Fruit fly (Drosophila melanogaster) whole organism, embryonic: ENCODE measurements around the gene Ndae1.

Experiments used
- Adf1 ChIP-seq: fragments of 200-800 bp; sonication (Bioruptor generic); IDR thresholded peaks from 2 replicates; pipeline ENCODE4 v1.3.6; 2022; ENCODE audit warnings: missing biosample characterization, missing genetic modification characterization
- Atf6 ChIP-seq: fragments of 200-800 bp; sonication (Bioruptor generic); IDR thresholded peaks from 2 replicates; pipeline ENCODE4 v1.3.6; 2022; ENCODE audit warnings: missing biosample characterization, missing genetic modification characterization
- BEAF-32 ChIP-seq: fragments of 200-800 bp; sonication (Bioruptor generic); optimal IDR thresholded peaks from 3 replicates; lab custom pipeline; 2017; ENCODE audit warnings: missing biosample characterization, missing genetic modification characterization, mild to moderate bottlenecking, moderate library complexity, missing genetic modification reagents
- Blimp-1 ChIP-seq: fragments of 200-800 bp; sonication (Bioruptor generic); optimal IDR thresholded peaks from 3 replicates; lab custom pipeline; 2018; ENCODE audit warnings: missing biosample characterization, missing genetic modification characterization, mild to moderate bottlenecking, moderate library complexity, missing genetic modification reagents
- CG11504 ChIP-seq: fragments of 200-800 bp; sonication (Bioruptor generic); optimal IDR thresholded peaks from 3 replicates; lab custom pipeline; 2019; ENCODE audit warnings: missing biosample characterization, mild to moderate bottlenecking, missing genetic modification characterization, moderate library complexity
- CG12236 ChIP-seq: fragments of 200-800 bp; sonication (Bioruptor generic); optimal IDR thresholded peaks from 2 replicates; lab custom pipeline; 2016; ENCODE audit warnings: missing biosample characterization, missing genetic modification characterization
- CG12659 ChIP-seq: fragments of 200-800 bp; sonication (Bioruptor generic); optimal IDR thresholded peaks from 3 replicates; lab custom pipeline; 2017; ENCODE audit warnings: mild to moderate bottlenecking, missing biosample characterization, missing genetic modification reagents, missing genetic modification characterization
- CG13624 ChIP-seq: fragments of 200-800 bp; sonication (Bioruptor generic); optimal IDR thresholded peaks from 2 replicates; lab custom pipeline; 2016; ENCODE audit warnings: missing biosample characterization, missing genetic modification characterization
- CG16863 ChIP-seq: fragments of 200-800 bp; sonication (Bioruptor generic); optimal IDR thresholded peaks from 3 replicates; lab custom pipeline; 2016; ENCODE audit warnings: missing biosample characterization, missing genetic modification characterization
- CG17361 ChIP-seq: fragments of 200-800 bp; sonication (Bioruptor generic); IDR thresholded peaks from 3 replicates; pipeline ENCODE4 v1.3.6; 2022; ENCODE audit warnings: missing biosample characterization, missing genetic modification characterization
- CG2120 ChIP-seq: fragments of 200-800 bp; sonication (Bioruptor generic); optimal IDR thresholded peaks from 3 replicates; lab custom pipeline; 2016; ENCODE audit warnings: missing biosample characterization, missing genetic modification characterization
- CG2678 ChIP-seq: fragments of 200-800 bp; sonication (Bioruptor generic); optimal IDR thresholded peaks from 3 replicates; lab custom pipeline; 2019; ENCODE audit warnings: missing biosample characterization, mild to moderate bottlenecking, missing genetic modification characterization, moderate library complexity
- CG31388 ChIP-seq: fragments of 200-800 bp; sonication (Bioruptor generic); optimal IDR thresholded peaks from 2 replicates; lab custom pipeline; 2016; ENCODE audit warnings: missing biosample characterization, missing genetic modification characterization
- CG3163 ChIP-seq: fragments of 200-800 bp; sonication (Bioruptor generic); optimal IDR thresholded peaks from 3 replicates; lab custom pipeline; 2016; ENCODE audit warnings: missing biosample characterization, missing genetic modification characterization
- CG32772 ChIP-seq: fragments of 200-800 bp; sonication (Bioruptor generic); IDR thresholded peaks from 2 replicates; pipeline ENCODE4 v1.3.6; 2022; ENCODE audit warnings: missing biosample characterization, missing genetic modification characterization
- CG34224 ChIP-seq: fragments of 200-800 bp; sonication (Bioruptor generic); IDR thresholded peaks from 3 replicates; pipeline ENCODE4 v1.3.6; 2022; ENCODE audit warnings: missing biosample characterization, missing genetic modification characterization; ENCODE audit not compliant: partially characterized antibody
- CG3726 ChIP-seq: fragments of 200-800 bp; sonication (Bioruptor generic); IDR thresholded peaks from 3 replicates; pipeline ENCODE4, ENCODE4 v1.3.6; 2022; ENCODE audit warnings: missing biosample characterization, missing genetic modification characterization
- CG6175 ChIP-seq: fragments of 200-800 bp; sonication (Bioruptor generic); IDR thresholded peaks from 3 replicates; pipeline ENCODE4 v1.3.6; 2022; ENCODE audit warnings: missing biosample characterization, missing genetic modification characterization
- CG9932 ChIP-seq: fragments of 200-800 bp; sonication (Bioruptor generic); IDR thresholded peaks from 2 replicates; pipeline ENCODE4 v1.3.6; 2022; ENCODE audit warnings: missing biosample characterization, missing genetic modification characterization
- Camta ChIP-seq: fragments of 200-800 bp; sonication (Bioruptor generic); optimal IDR thresholded peaks from 2 replicates; lab custom pipeline; 2016; ENCODE audit warnings: missing biosample characterization, missing genetic modification characterization
- D19A ChIP-seq: fragments of 200-800 bp; optimal IDR thresholded peaks from 3 replicates; lab custom pipeline; 2019; ENCODE audit warnings: missing biosample characterization, mild to moderate bottlenecking, missing genetic modification characterization, moderate library complexity
- Deaf1 ChIP-seq: fragments of 200-800 bp; optimal IDR thresholded peaks from 3 replicates; lab custom pipeline; 2019; ENCODE audit warnings: missing biosample characterization, mild to moderate bottlenecking, missing genetic modification characterization, moderate library complexity
- Gug ChIP-seq: fragments of 200-800 bp; sonication (Bioruptor generic); IDR thresholded peaks from 4 replicates; pipeline ENCODE4 v1.3.6; 2022; ENCODE audit warnings: missing biosample characterization, missing genetic modification characterization
- H15 ChIP-seq: fragments of 200-800 bp; sonication (Bioruptor generic); IDR thresholded peaks from 3 replicates; pipeline ENCODE4 v1.3.6; 2022; ENCODE audit warnings: missing biosample characterization, missing genetic modification characterization
- H2.0 ChIP-seq: fragments of 200-800 bp; sonication (Bioruptor generic); IDR thresholded peaks from 2 replicates; pipeline ENCODE4 v1.3.6; 2022; ENCODE audit warnings: missing biosample characterization, missing genetic modification characterization
- NfI ChIP-seq: fragments of 200-800 bp; sonication (Bioruptor generic); optimal IDR thresholded peaks from 3 replicates; lab custom pipeline; 2018; ENCODE audit warnings: missing biosample characterization, mild to moderate bottlenecking, missing genetic modification characterization, moderate library complexity
- Rfx ChIP-seq: fragments of 200-800 bp; sonication (Bioruptor generic); IDR thresholded peaks from 2 replicates; pipeline ENCODE4 v1.3.6; 2022; ENCODE audit warnings: missing biosample characterization, missing genetic modification characterization
- Side ChIP-seq: fragments of 200-800 bp; sonication (Bioruptor generic); optimal IDR thresholded peaks from 2 replicates; lab custom pipeline; 2016; ENCODE audit warnings: missing biosample characterization, missing genetic modification characterization
- Sox102F ChIP-seq: fragments of 200-800 bp; sonication (Bioruptor generic); optimal IDR thresholded peaks from 2 replicates; lab custom pipeline; 2018; ENCODE audit warnings: missing biosample characterization, mild to moderate bottlenecking, missing genetic modification characterization, moderate library complexity
- ci ChIP-seq: fragments of 200-800 bp; sonication (Bioruptor generic); IDR thresholded peaks from 3 replicates; pipeline ENCODE4 v1.3.6; 2022; ENCODE audit warnings: missing biosample characterization, missing genetic modification characterization
- croc ChIP-seq: fragments of 200-800 bp; sonication (Bioruptor generic); conservative IDR thresholded peaks from 3 replicates; pipeline ENCODE4 v1.3.6; 2022; ENCODE audit warnings: missing biosample characterization, missing genetic modification characterization
- dpn ChIP-seq, 2 experiments: fragments of 200-800 bp; sonication (Bioruptor generic); optimal IDR thresholded peaks; 3 replicates each; lab custom pipeline; 2016; ENCODE audit warnings: missing biosample characterization in 2 of 2, missing genetic modification characterization in 2 of 2
- grau ChIP-seq: fragments of 200-800 bp; optimal IDR thresholded peaks from 3 replicates; lab custom pipeline; 2019; ENCODE audit warnings: missing biosample characterization, mild to moderate bottlenecking, missing genetic modification characterization, moderate library complexity
- gsb-n ChIP-seq: fragments of 200-800 bp; sonication (Bioruptor generic); optimal IDR thresholded peaks from 3 replicates; lab custom pipeline; 2018; ENCODE audit warnings: missing biosample characterization, mild to moderate bottlenecking, missing genetic modification characterization
- ken ChIP-seq: fragments of 200-800 bp; sonication (Bioruptor generic); IDR thresholded peaks from 3 replicates; pipeline ENCODE4 v1.3.6; 2022; ENCODE audit warnings: missing biosample characterization, missing genetic modification characterization
- lbe ChIP-seq: fragments of 200-800 bp; sonication (Bioruptor generic); optimal IDR thresholded peaks from 2 replicates; lab custom pipeline; 2016; ENCODE audit warnings: missing biosample characterization, mild to moderate bottlenecking, missing genetic modification characterization
- oc ChIP-seq: fragments of 200-800 bp; sonication (Bioruptor generic); optimal IDR thresholded peaks from 2 replicates; lab custom pipeline; 2018; ENCODE audit warnings: missing biosample characterization, mild to moderate bottlenecking, missing genetic modification characterization, moderate library complexity
- pb ChIP-seq: fragments of 200-800 bp; sonication (Bioruptor generic); optimal IDR thresholded peaks from 3 replicates; lab custom pipeline; 2016; ENCODE audit warnings: missing biosample characterization, missing genetic modification characterization
- pho ChIP-seq: fragments of 200-800 bp; sonication (Bioruptor generic); optimal IDR thresholded peaks from 2 replicates; lab custom pipeline; 2016; ENCODE audit warnings: missing biosample characterization, missing genetic modification characterization
- pita ChIP-seq: fragments of 200-800 bp; sonication (Bioruptor generic); optimal IDR thresholded peaks from 2 replicates; lab custom pipeline; 2017; ENCODE audit warnings: missing biosample characterization, mild to moderate bottlenecking, missing genetic modification characterization
- pnt ChIP-seq: fragments of 200-800 bp; sonication (Bioruptor generic); optimal IDR thresholded peaks from 3 replicates; lab custom pipeline; 2016; ENCODE audit warnings: missing biosample characterization, missing genetic modification characterization
- sc ChIP-seq, 3 experiments: fragments of >200 bp in 2 of 3; fragments of 200-800 bp in 1 of 3; sonication (Bioruptor generic) in 1 of 3; optimal IDR thresholded peaks; 2 replicates in 2 of 3; 3 replicates in 1 of 3; lab custom pipeline; 2017; ENCODE audit warnings: mild to moderate bottlenecking in 1 of 3, missing biosample characterization in 1 of 3, missing genetic modification characterization in 1 of 3, missing genetic modification reagents in 1 of 3
- sd ChIP-seq: fragments of 200-800 bp; sonication (Bioruptor generic); optimal IDR thresholded peaks from 3 replicates; lab custom pipeline; 2018; ENCODE audit warnings: missing biosample characterization, mild to moderate bottlenecking, missing genetic modification characterization, moderate library complexity
- shn ChIP-seq: fragments of 200-800 bp; sonication (Bioruptor generic); optimal IDR thresholded peaks from 3 replicates; lab custom pipeline; 2016; ENCODE audit warnings: missing biosample characterization, missing genetic modification characterization
- tll ChIP-seq, 2 experiments: fragments of 200-800 bp in 1 of 2; fragments of >200 bp in 1 of 2; sonication (Bioruptor generic) in 1 of 2; optimal IDR thresholded peaks; 2 replicates each; lab custom pipeline; 2017 to 2019; ENCODE audit warnings: missing biosample characterization in 2 of 2, missing genetic modification characterization in 2 of 2, mild to moderate bottlenecking in 1 of 2, moderate library complexity in 1 of 2
- tna ChIP-seq: fragments of 200-800 bp; sonication (Bioruptor generic); IDR thresholded peaks from 2 replicates; pipeline ENCODE4 v1.3.6; 2022; ENCODE audit warnings: missing biosample characterization, missing genetic modification characterization; ENCODE audit not compliant: partially characterized antibody
- twi ChIP-seq: fragments of 200-800 bp; optimal IDR thresholded peaks from 2 replicates; lab custom pipeline; 2019; ENCODE audit warnings: missing biosample characterization, mild to moderate bottlenecking, missing genetic modification characterization, moderate library complexity
- z ChIP-seq: fragments of 200-800 bp; sonication (Bioruptor generic); IDR thresholded peaks from 3 replicates; pipeline ENCODE4 v1.3.6; 2022; ENCODE audit warnings: missing biosample characterization, missing genetic modification characterization

Gene Ndae1

DNA sequence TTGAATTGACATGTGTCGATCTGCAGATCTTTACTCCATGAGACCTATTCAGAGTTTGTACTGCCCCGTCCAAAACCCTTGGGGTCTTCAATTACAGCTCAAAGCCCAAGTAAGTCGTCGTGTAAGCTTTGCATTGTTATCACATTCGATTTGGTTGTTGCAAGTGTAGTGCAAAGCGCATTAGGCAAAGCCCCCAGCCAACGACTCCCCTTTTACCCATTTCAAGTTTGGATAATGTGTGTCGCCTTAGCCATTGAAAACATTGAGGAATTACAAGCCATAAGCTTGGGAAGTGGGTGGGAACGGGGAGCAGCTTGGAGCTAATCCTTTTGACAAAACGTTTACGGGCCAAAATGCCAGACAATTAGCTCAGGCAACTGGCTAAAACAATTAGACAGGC, 10.4 kb upstream of the Ndae1 start:
- TF ChIP-seq z (GFP tag; lab: Robert Waterston, UW) = no peak
- peak; percentile 93 for TF ChIP-seq oc (tag; lab: Kevin White, UChicago)

DNA sequence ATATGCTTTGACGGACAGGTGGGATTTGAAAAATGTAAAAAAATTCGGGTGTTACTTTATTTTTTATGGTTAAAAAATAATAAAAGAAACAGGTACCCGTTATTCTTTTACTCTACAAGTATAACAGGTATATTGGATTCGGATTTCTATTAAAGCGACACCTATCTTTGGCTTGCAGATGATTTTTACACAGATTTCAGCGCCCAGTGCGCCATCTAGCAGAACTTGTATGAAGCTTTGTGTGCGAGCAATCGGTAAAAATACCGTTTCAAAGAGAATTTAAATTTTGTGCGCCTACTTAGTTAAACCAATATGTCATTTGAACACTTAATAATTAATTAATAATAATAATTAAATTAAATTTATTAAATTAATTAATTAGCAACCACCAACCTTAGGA, 9.0 kb upstream of the Ndae1 start:
- TF ChIP-seq pho (GFP tag; lab: Kevin White, UChicago) (peak; percentile 19), Adf1 (0 out of 2 replicates have a peak, but pooled peaks have one; percentile 8), CG34224 (no peak), H15 (GFP tag; lab: Robert Waterston, UW) (peak; percentile 55; the same call in 1 of the 3 replicates), CG9932 (peak; percentile 73), NfI (peak; percentile 71), CG2120 (GFP tag; lab: Kevin White, UChicago) (peak; percentile 50), CG31388 (GFP tag; lab: Kevin White, UChicago) (peak; percentile 13), D19A (tag; lab: Kevin White, UChicago) (peak; percentile 39), Gug (GFP tag; lab: Robert Waterston, UW) (peak; percentile 56; the same call in 2 of the 4 replicates), BEAF-32 (GFP tag; lab: Kevin White, UChicago) (no peak), Blimp-1 (peak; percentile 42), Side (GFP tag; lab: Kevin White, UChicago) (no peak), sc (optimal IDR thresholded peaks at IDR 0.05; lab: Kevin White, UChicago) (no peak), sc (GFP tag; optimal IDR thresholded peaks at IDR 0.05; lab: Kevin White, UChicago) (no peak), Camta (GFP tag; lab: Kevin White, UChicago) (peak; percentile 28), ken (GFP tag; lab: Robert Waterston, UW) (0 out of 3 replicates have a peak, but pooled peaks have one; percentile 45), gsb-n (tag; lab: Kevin White, UChicago) (peak; percentile 15), Rfx (GFP tag; lab: Robert Waterston, UW) (peak; percentile 84), CG32772 (peak; percentile 42; the same call in 1 of the 2 replicates), CG2678 (tag; lab: Kevin White, UChicago) (peak; percentile 25), CG12236 (GFP tag; lab: Kevin White, UChicago) (no peak), dpn (GFP tag; optimal IDR thresholded peaks at IDR 0.05; lab: Kevin White, UChicago) (peak; percentile 62 to 66), grau (tag; lab: Kevin White, UChicago) (peak; percentile 68), pita (GFP tag; lab: Kevin White, UChicago) (peak; percentile 48), shn (GFP tag; lab: Kevin White, UChicago) (peak; percentile 29), pnt (peak; percentile 47), CG6175 (no peak), tll (GFP tag; optimal IDR thresholded peaks at IDR 0.05; lab: Kevin White, UChicago) (no peak), CG3726 (GFP tag; lab: Robert Waterston, UW) (no peak), CG3163 (peak; percentile 9), lbe (GFP tag; lab: Kevin White, UChicago) (no peak), CG13624 (peak; percentile 1), Deaf1 (tag; lab: Kevin White, UChicago) (peak; percentile 5), twi (tag; lab: Kevin White, UChicago) (peak; percentile 20), sd (tag; lab: Kevin White, UChicago) (no peak), CG17361 (peak; percentile 54; the same call in 2 of the 3 replicates), Sox102F (GFP tag; lab: Kevin White, UChicago) (peak; percentile 65), pb (GFP tag; lab: Kevin White, UChicago) (peak; percentile 16), CG11504 (peak; percentile 67), CG16863 (GFP tag; lab: Kevin White, UChicago) (peak; percentile 12), Atf6 (GFP tag; lab: Robert Waterston, UW) (no peak; the same call in 1 of the 2 replicates), ci (GFP tag; lab: Robert Waterston, UW) (peak; percentile 81), croc (GFP tag; lab: Robert Waterston, UW) (0 out of 3 replicates have a peak, but pooled peaks have one; percentile 27), tna (GFP tag; lab: Robert Waterston, UW) (no peak; the same call in 1 of the 2 replicates), H2.0 (GFP tag; lab: Robert Waterston, UW) (peak; percentile 31; the same call in 1 of the 2 replicates), CG12659 (GFP tag; lab: Kevin White, UChicago) (peak; percentile 24)
